Worm (Caenorhabditis elegans): ENCODE data around the gene C16C8.20.

Gene C16C8.20

ce11 chrII:3440641-3440926 is 6.2 kb upstream of the C16C8.20 start, which contains the start of gene C16C8.17:
Gene C16C8.17 (plus strand): TSS chrII:3440827.
- TF ChIP-seq pha-4 (tag; optimal IDR thresholded peaks at IDR 0.05), result no peak
- no peak for TF ChIP-seq sptf-1 (tag; optimal IDR thresholded peaks at IDR 0.05)
- no peak for TF ChIP-seq unc-39 (tag; optimal IDR thresholded peaks at IDR 0.05)
- no peak for TF ChIP-seq mls-2 (tag; optimal IDR thresholded peaks at IDR 0.05)
- TF ChIP-seq ham-2 (GFP tag; optimal IDR thresholded peaks at IDR 0.05), result no peak

DNA sequence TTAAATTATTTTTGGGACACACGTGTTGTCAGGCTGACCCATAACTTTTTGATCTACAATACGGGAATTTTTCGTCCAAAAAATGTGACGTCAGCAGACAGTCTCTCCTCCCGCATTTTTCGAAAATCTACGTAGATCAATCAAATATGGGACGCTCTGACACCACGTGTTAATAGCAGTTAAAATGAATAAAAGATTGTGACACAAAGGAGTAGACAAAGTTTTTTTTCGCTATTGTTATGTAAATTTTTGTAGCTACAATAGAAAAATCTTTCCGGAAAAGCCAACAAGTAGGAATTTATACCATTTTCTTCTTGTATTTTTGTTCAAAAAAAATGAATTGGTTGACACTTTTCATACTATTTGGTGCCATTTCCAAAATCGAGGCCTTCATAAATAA is 5.4 kb upstream of the C16C8.20 start, which contains the start of gene C16C8.27:
TSS of gene C16C8.27 (plus strand) at position 301 of the 400 bp plus-strand sequence.
- no peak for TF ChIP-seq lin-32 (GFP tag; optimal IDR thresholded peaks at IDR 0.05)
- TF ChIP-seq hlh-1 (tag; optimal IDR thresholded peaks at IDR 0.05), result no peak
- no peak for TF ChIP-seq nhr-12 (tag; optimal IDR thresholded peaks at IDR 0.05)

DNA sequence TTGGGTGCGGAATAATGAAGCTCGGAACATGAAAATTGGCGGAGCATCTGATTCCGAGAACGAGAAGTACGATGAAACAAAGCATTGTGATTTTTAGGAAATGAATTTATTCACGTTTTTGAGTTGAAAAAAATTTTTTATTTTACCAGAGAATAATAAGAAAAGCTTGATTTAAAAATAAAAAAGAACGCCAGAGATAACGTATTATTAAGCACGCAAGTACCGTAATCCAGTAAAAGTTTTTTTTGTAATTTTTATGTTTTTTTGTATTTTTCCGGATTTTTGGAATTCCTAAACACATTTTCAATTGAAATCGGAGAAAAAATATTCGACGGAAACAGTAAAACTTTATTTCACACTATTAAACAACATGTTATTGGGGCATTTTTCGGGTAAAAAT is 3.6 kb upstream of the C16C8.20 start, which contains the start of gene C16C8.22:
TSS of gene C16C8.22 (minus strand) at position 101 of the 400 bp plus-strand sequence.
- TF ChIP-seq sptf-1 (tag; optimal IDR thresholded peaks at IDR 0.05) (no peak), snpc-4 (tag; optimal IDR thresholded peaks at IDR 0.05) (no peak), nhr-2 (tag; optimal IDR thresholded peaks at IDR 0.05) (no peak)

DNA sequence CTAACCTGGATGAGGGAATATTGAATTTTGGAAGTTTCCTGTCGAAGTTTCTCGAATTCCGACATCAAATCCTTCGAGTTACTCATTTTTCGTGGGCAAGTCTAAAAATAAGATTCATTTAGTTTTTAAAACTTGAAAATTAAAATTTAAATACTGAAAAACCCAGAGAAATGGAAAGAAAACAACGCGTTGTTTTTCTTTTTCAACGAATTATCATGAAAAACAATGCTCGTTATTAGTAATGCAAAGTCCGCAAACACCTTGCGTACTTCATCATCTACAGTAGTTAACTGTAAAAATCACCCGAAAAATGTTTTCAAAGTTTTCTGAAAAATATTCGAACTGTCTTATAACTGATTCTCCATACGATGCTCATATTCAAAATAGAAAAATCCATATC is 2.5 kb upstream of the C16C8.20 start, which contains the start of gene C16C8.4:
TSS of gene C16C8.4 (minus strand) at position 101 of the 400 bp plus-strand sequence.
- TF ChIP-seq ham-2 (GFP tag; optimal IDR thresholded peaks at IDR 0.05), result no peak
- no peak for TF ChIP-seq cnd-1 (tag; optimal IDR thresholded peaks at IDR 0.05)
- TF ChIP-seq sem-2 (GFP tag; optimal IDR thresholded peaks at IDR 0.05), result no peak
- TF ChIP-seq unc-120 (tag; optimal IDR thresholded peaks at IDR 0.05; ENCODE audit: poor library complexity, severe bottlenecking), result no peak
- no peak for TF ChIP-seq lin-13 (tag; optimal IDR thresholded peaks at IDR 0.05)
- TF ChIP-seq nhr-76 (tag; optimal IDR thresholded peaks at IDR 0.05), result no peak
- no peak for TF ChIP-seq bed-3 (GFP tag; optimal IDR thresholded peaks at IDR 0.05)
- TF ChIP-seq blmp-1 (tag; optimal IDR thresholded peaks at IDR 0.05), result no peak
- no peak for TF ChIP-seq ces-1 (GFP tag; optimal IDR thresholded peaks at IDR 0.05)
- TF ChIP-seq ztf-11 (tag; optimal IDR thresholded peaks at IDR 0.05), result no peak
- no peak for TF ChIP-seq hlh-1 (tag; optimal IDR thresholded peaks at IDR 0.05)
- TF ChIP-seq M03D4.4 (tag; optimal IDR thresholded peaks at IDR 0.05), result no peak
- TF ChIP-seq sptf-1 (tag; optimal IDR thresholded peaks at IDR 0.05), result no peak
- TF ChIP-seq nhr-28 (tag; optimal IDR thresholded peaks at IDR 0.05), result no peak
- TF ChIP-seq ceh-39 (tag; optimal IDR thresholded peaks at IDR 0.05), result no peak
- no peak for TF ChIP-seq nhr-12 (tag; optimal IDR thresholded peaks at IDR 0.05)
- TF ChIP-seq snpc-4 (tag; optimal IDR thresholded peaks at IDR 0.05), result no peak
- no peak for TF ChIP-seq elt-3 (tag; optimal IDR thresholded peaks at IDR 0.05)
- no peak for TF ChIP-seq mls-2 (tag; optimal IDR thresholded peaks at IDR 0.05)
- TF ChIP-seq zip-8 (tag; optimal IDR thresholded peaks at IDR 0.05), result no peak

- TF ChIP-seq sem-2 (GFP tag; optimal IDR thresholded peaks at IDR 0.05) (no peak), hlh-1 (tag; optimal IDR thresholded peaks at IDR 0.05) (no peak), mls-2 (tag; optimal IDR thresholded peaks at IDR 0.05) (no peak), lsy-2 (tag; optimal IDR thresholded peaks at IDR 0.05) (no peak), mab-5 (tag; optimal IDR thresholded peaks at IDR 0.05) (no peak), snpc-4 (tag; optimal IDR thresholded peaks at IDR 0.05) (no peak), drap-1 (GFP tag; optimal IDR thresholded peaks at IDR 0.05) (no peak), pha-4 (tag; optimal IDR thresholded peaks at IDR 0.05) (no peak), sptf-1 (tag; optimal IDR thresholded peaks at IDR 0.05) (no peak), ztf-11 (tag; optimal IDR thresholded peaks at IDR 0.05) (no peak), flh-1 (GFP tag; optimal IDR thresholded peaks at IDR 0.05) (no peak), lin-32 (GFP tag; optimal IDR thresholded peaks at IDR 0.05) (no peak), ceh-43 (GFP tag; optimal IDR thresholded peaks at IDR 0.05) (no peak), ham-2 (GFP tag; optimal IDR thresholded peaks at IDR 0.05) (no peak), bed-3 (GFP tag; optimal IDR thresholded peaks at IDR 0.05) (no peak), lin-13 (tag; optimal IDR thresholded peaks at IDR 0.05) (no peak), unc-120 (tag; optimal IDR thresholded peaks at IDR 0.05; ENCODE audit: poor library complexity, severe bottlenecking) (no peak)
Measured at ce11 chrII:3445285-3445806, 1.4 kb upstream of the C16C8.20 start, which contains the start of the genes C16C8.5 and C16C8.16. Gene C16C8.5 (minus strand): TSS chrII:3445385. Gene C16C8.16 (plus strand): TSS chrII:3445756.

DNA sequence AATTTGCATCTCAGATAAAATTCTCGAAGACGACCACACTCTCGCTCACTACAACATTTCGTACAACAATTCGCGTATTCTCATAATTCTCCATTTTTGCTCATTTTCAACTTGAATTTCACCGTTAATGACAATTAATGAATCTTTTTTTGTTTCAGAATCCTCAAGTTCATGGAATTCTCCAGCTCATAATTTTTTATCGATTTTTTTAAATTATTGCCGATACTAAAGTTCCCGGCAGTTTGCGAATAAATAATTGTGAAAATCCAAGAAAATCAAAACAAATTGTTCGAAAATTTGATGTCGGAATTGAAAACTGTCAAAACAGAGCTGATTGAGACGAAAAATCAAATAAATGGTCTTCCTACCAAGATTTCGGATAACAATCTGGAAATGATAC is 1.2 kb downstream of the C16C8.20 start, which contains the start of gene C16C8.21:
TSS of gene C16C8.21 (plus strand) at position 301 of the 400 bp plus-strand sequence.
- TF ChIP-seq sptf-1 (tag; optimal IDR thresholded peaks at IDR 0.05) (no peak), cnd-1 (tag; optimal IDR thresholded peaks at IDR 0.05) (no peak), lin-13 (tag; optimal IDR thresholded peaks at IDR 0.05) (no peak), flh-1 (GFP tag; optimal IDR thresholded peaks at IDR 0.05) (no peak), ztf-11 (tag; optimal IDR thresholded peaks at IDR 0.05) (no peak), mab-5 (tag; optimal IDR thresholded peaks at IDR 0.05) (no peak), unc-39 (tag; optimal IDR thresholded peaks at IDR 0.05) (no peak), lsy-2 (tag; optimal IDR thresholded peaks at IDR 0.05) (no peak), sem-2 (GFP tag; optimal IDR thresholded peaks at IDR 0.05) (no peak), pha-4 (tag; optimal IDR thresholded peaks at IDR 0.05) (no peak), drap-1 (GFP tag; optimal IDR thresholded peaks at IDR 0.05) (no peak), nhr-2 (tag; optimal IDR thresholded peaks at IDR 0.05) (no peak), tbx-8 (GFP tag; optimal IDR thresholded peaks at IDR 0.05) (no peak), M03D4.4 (tag; optimal IDR thresholded peaks at IDR 0.05) (no peak), elt-3 (tag; optimal IDR thresholded peaks at IDR 0.05) (no peak), unc-62 (GFP tag; optimal IDR thresholded peaks at IDR 0.05) (no peak)

Data from whole organism, mixed stage, embryonic.